Fruit fly (Drosophila melanogaster) whole organism, embryonic: ENCODE results near the gene Bcs1.
A peak's percentile ranks its signal among the peaks of the same experiment; 100 is the strongest.

Source experiments
- Aef1 ChIP-seq: fragments of 200-800 bp; sonication (Bioruptor generic); IDR thresholded peaks from 3 replicates; pipeline ENCODE4 v1.3.6; 2022; ENCODE audit warnings: missing biosample characterization, missing genetic modification characterization
- BEAF-32 ChIP-seq: fragments of 200-800 bp; sonication (Bioruptor generic); optimal IDR thresholded peaks from 3 replicates; lab custom pipeline; 2017; ENCODE audit warnings: missing biosample characterization, missing genetic modification characterization, mild to moderate bottlenecking, moderate library complexity, missing genetic modification reagents
- CG10267 ChIP-seq: fragments of 200-800 bp; sonication (Bioruptor generic); optimal IDR thresholded peaks from 2 replicates; lab custom pipeline; 2018; ENCODE audit warnings: missing biosample characterization, mild to moderate bottlenecking, missing genetic modification characterization, moderate library complexity
- CG11398 ChIP-seq: fragments of 200-800 bp; sonication (Bioruptor generic); optimal IDR thresholded peaks from 2 replicates; lab custom pipeline; 2016; ENCODE audit warnings: missing biosample characterization, missing genetic modification characterization
- CG11560 ChIP-seq: fragments of 200-800 bp; sonication (Bioruptor generic); IDR thresholded peaks from 3 replicates; pipeline ENCODE4 v1.3.6; 2022; ENCODE audit warnings: missing biosample characterization, missing genetic modification characterization
- CG13287 ChIP-seq: fragments of 200-800 bp; sonication (Bioruptor generic); IDR thresholded peaks from 2 replicates; pipeline ENCODE4 v1.3.6; 2022; ENCODE audit warnings: missing biosample characterization, missing genetic modification characterization; ENCODE audit not compliant: partially characterized antibody
- CG15601 ChIP-seq: fragments of 200-800 bp; sonication (Bioruptor generic); optimal IDR thresholded peaks from 3 replicates; lab custom pipeline; 2019; ENCODE audit warnings: missing biosample characterization, mild to moderate bottlenecking, missing genetic modification characterization, moderate library complexity
- CG2116 ChIP-seq: fragments of 200-800 bp; sonication (Bioruptor generic); optimal IDR thresholded peaks from 3 replicates; lab custom pipeline; 2018; ENCODE audit warnings: missing biosample characterization, mild to moderate bottlenecking, missing genetic modification characterization
- CG30020 ChIP-seq: fragments of 200-800 bp; optimal IDR thresholded peaks from 2 replicates; lab custom pipeline; 2019; ENCODE audit warnings: missing biosample characterization, mild to moderate bottlenecking, missing genetic modification characterization, moderate library complexity
- CG31441 ChIP-seq: fragments of 200-800 bp; sonication (Bioruptor generic); IDR thresholded peaks from 2 replicates; pipeline ENCODE4 v1.3.6; 2022; ENCODE audit warnings: missing biosample characterization, missing genetic modification characterization
- CG3995 ChIP-seq: fragments of 200-800 bp; sonication (Bioruptor generic); optimal IDR thresholded peaks from 3 replicates; lab custom pipeline; 2016; ENCODE audit warnings: missing biosample characterization, missing genetic modification characterization
- CG4360 ChIP-seq: fragments of 200-800 bp; sonication (Bioruptor generic); IDR thresholded peaks from 2 replicates; pipeline ENCODE4 v1.3.6; 2022; ENCODE audit warnings: missing biosample characterization, missing genetic modification characterization
- CG5245 ChIP-seq: fragments of 200-800 bp; sonication (Bioruptor generic); optimal IDR thresholded peaks from 3 replicates; lab custom pipeline; 2016; ENCODE audit warnings: missing biosample characterization, missing genetic modification characterization
- CG6791 ChIP-seq: fragments of 200-800 bp; sonication (Bioruptor generic); IDR thresholded peaks from 3 replicates; pipeline ENCODE4 v1.3.6; 2022; ENCODE audit warnings: missing biosample characterization, missing genetic modification characterization; ENCODE audit not compliant: partially characterized antibody
- CG7271 ChIP-seq: fragments of 200-800 bp; sonication (Bioruptor generic); optimal IDR thresholded peaks from 2 replicates; lab custom pipeline; 2018; ENCODE audit warnings: missing biosample characterization, mild to moderate bottlenecking, missing genetic modification characterization, moderate library complexity
- CG7987 ChIP-seq: fragments of 200-800 bp; sonication (Bioruptor generic); optimal IDR thresholded peaks from 2 replicates; lab custom pipeline; 2018; ENCODE audit warnings: missing biosample characterization, mild to moderate bottlenecking, missing genetic modification characterization, moderate library complexity
- CG8290 ChIP-seq, 3 experiments: fragments of 200-800 bp; sonication (Bioruptor generic); optimal IDR thresholded peaks; 2 replicates each; lab custom pipeline; 2016 to 2019; ENCODE audit warnings: missing biosample characterization in 3 of 3, missing genetic modification characterization in 3 of 3, mild to moderate bottlenecking in 2 of 3, moderate library complexity in 1 of 3
- CG8924 ChIP-seq: fragments of 200-800 bp; optimal IDR thresholded peaks from 3 replicates; lab custom pipeline; 2019; ENCODE audit warnings: missing biosample characterization, mild to moderate bottlenecking, missing genetic modification characterization, moderate library complexity
- CG9797 ChIP-seq: fragments of 200-800 bp; sonication (Bioruptor generic); optimal IDR thresholded peaks from 3 replicates; lab custom pipeline; 2018; ENCODE audit warnings: missing biosample characterization, mild to moderate bottlenecking, missing genetic modification characterization
- Dll ChIP-seq: fragments of 200-800 bp; sonication (Bioruptor generic); IDR thresholded peaks from 4 replicates; pipeline ENCODE4 v1.3.6; 2022; ENCODE audit warnings: missing biosample characterization, missing genetic modification characterization; ENCODE audit not compliant: partially characterized antibody
- Dref ChIP-seq: fragments of 200-800 bp; sonication (Bioruptor generic); IDR thresholded peaks from 2 replicates; pipeline ENCODE4 v1.3.6; 2022; ENCODE audit warnings: missing biosample characterization, missing genetic modification characterization
- HmgZ ChIP-seq: fragments of 200-800 bp; sonication (Bioruptor generic); optimal IDR thresholded peaks from 2 replicates; lab custom pipeline; 2018; ENCODE audit warnings: missing biosample characterization, mild to moderate bottlenecking, missing genetic modification characterization
- Hmx ChIP-seq: fragments of 200-800 bp; sonication (Bioruptor generic); optimal IDR thresholded peaks from 2 replicates; lab custom pipeline; 2016; ENCODE audit warnings: missing biosample characterization, missing genetic modification characterization
- MBD-R2 ChIP-seq: fragments of 200-800 bp; sonication (Bioruptor generic); IDR thresholded peaks from 2 replicates; pipeline ENCODE4 v1.3.6; 2022; ENCODE audit warnings: missing biosample characterization, missing genetic modification characterization
- MESR4 ChIP-seq: fragments of 200-800 bp; sonication (Bioruptor generic); optimal IDR thresholded peaks from 2 replicates; lab custom pipeline; 2018; ENCODE audit warnings: missing biosample characterization, mild to moderate bottlenecking, missing genetic modification characterization, moderate library complexity
- Med ChIP-seq: fragments of 200-800 bp; sonication (Bioruptor generic); peaks from one replicate; lab custom pipeline; 2016; ENCODE audit warnings: missing biosample characterization, missing genetic modification characterization, mild to moderate bottlenecking, inconsistent platforms, moderate library complexity
- Pdp1 ChIP-seq, 2 experiments: fragments of 200-800 bp; sonication (Bioruptor generic); optimal IDR thresholded peaks; 3 replicates each; lab custom pipeline; 2016; ENCODE audit warnings: missing biosample characterization in 2 of 2, missing genetic modification characterization in 2 of 2, mild to moderate bottlenecking in 1 of 2, moderate library complexity in 1 of 2
- Scr ChIP-seq: fragments of 200-800 bp; sonication (Bioruptor generic); IDR thresholded peaks from 2 replicates; pipeline ENCODE4 v1.3.6; 2022; ENCODE audit warnings: missing biosample characterization, missing genetic modification characterization; ENCODE audit not compliant: partially characterized antibody
- Sry-δ ChIP-seq: fragments of 200-800 bp; sonication (Bioruptor generic); optimal IDR thresholded peaks from 2 replicates; lab custom pipeline; 2016; ENCODE audit warnings: missing biosample characterization, missing genetic modification characterization
- YL-1 ChIP-seq: fragments of 200-800 bp; sonication (Bioruptor generic); optimal IDR thresholded peaks from 3 replicates; lab custom pipeline; 2017; ENCODE audit warnings: missing biosample characterization, mild to moderate bottlenecking, missing genetic modification characterization
- cas ChIP-seq: fragments of 200-800 bp; sonication (Bioruptor generic); IDR thresholded peaks from 2 replicates; pipeline ENCODE4 v1.3.6; 2022; ENCODE audit warnings: missing biosample characterization, missing genetic modification characterization
- kay ChIP-seq: fragments of 200-800 bp; sonication (Bioruptor generic); optimal IDR thresholded peaks from 2 replicates; lab custom pipeline; 2016; ENCODE audit warnings: missing biosample characterization, missing genetic modification characterization
- lbe ChIP-seq: fragments of 200-800 bp; sonication (Bioruptor generic); optimal IDR thresholded peaks from 2 replicates; lab custom pipeline; 2016; ENCODE audit warnings: missing biosample characterization, mild to moderate bottlenecking, missing genetic modification characterization
- lilli ChIP-seq: fragments of 200-800 bp; sonication (Bioruptor generic); optimal IDR thresholded peaks from 3 replicates; lab custom pipeline; 2016; ENCODE audit warnings: missing biosample characterization, missing genetic modification characterization
- nau ChIP-seq: fragments of 200-800 bp; sonication (Bioruptor generic); optimal IDR thresholded peaks from 3 replicates; lab custom pipeline; 2017; ENCODE audit warnings: missing biosample characterization, mild to moderate bottlenecking, missing genetic modification characterization, missing genetic modification reagents
- nmo ChIP-seq: fragments of 200-800 bp; sonication (Bioruptor generic); optimal IDR thresholded peaks from 2 replicates; lab custom pipeline; 2018; ENCODE audit warnings: missing biosample characterization, mild to moderate bottlenecking, missing genetic modification characterization, moderate library complexity
- pfk ChIP-seq: fragments of 200-800 bp; sonication (Bioruptor generic); optimal IDR thresholded peaks from 2 replicates; lab custom pipeline; 2018; ENCODE audit warnings: missing biosample characterization, mild to moderate bottlenecking, missing genetic modification characterization, moderate library complexity
- phol ChIP-seq: fragments of 200-800 bp; sonication (Bioruptor generic); optimal IDR thresholded peaks from 3 replicates; lab custom pipeline; 2018; ENCODE audit warnings: missing biosample characterization, mild to moderate bottlenecking, missing genetic modification characterization, moderate library complexity
- row ChIP-seq: fragments of 200-800 bp; sonication (Bioruptor generic); IDR thresholded peaks from 3 replicates; pipeline ENCODE4 v1.3.6; 2022; ENCODE audit warnings: missing biosample characterization, missing genetic modification characterization
- sens-2 ChIP-seq: fragments of 200-800 bp; sonication (Bioruptor generic); IDR thresholded peaks from 2 replicates; pipeline ENCODE4 v1.3.6; 2022; ENCODE audit warnings: missing biosample characterization, missing genetic modification characterization
- slbo ChIP-seq: fragments of 200-800 bp; sonication (Bioruptor generic); IDR thresholded peaks from 2 replicates; pipeline ENCODE4 v1.3.6; 2022; ENCODE audit warnings: missing biosample characterization, missing genetic modification characterization
- ssp ChIP-seq: fragments of 200-800 bp; sonication (Bioruptor generic); IDR thresholded peaks from 2 replicates; pipeline ENCODE4 v1.3.6; 2022; ENCODE audit warnings: missing biosample characterization, missing genetic modification characterization
- tll ChIP-seq, 2 experiments: fragments of 200-800 bp in 1 of 2; fragments of >200 bp in 1 of 2; sonication (Bioruptor generic) in 1 of 2; optimal IDR thresholded peaks; 2 replicates each; lab custom pipeline; 2017 to 2019; ENCODE audit warnings: missing biosample characterization in 2 of 2, missing genetic modification characterization in 2 of 2, mild to moderate bottlenecking in 1 of 2, moderate library complexity in 1 of 2
- trem ChIP-seq: fragments of 200-800 bp; optimal IDR thresholded peaks from 3 replicates; lab custom pipeline; 2019; ENCODE audit warnings: missing biosample characterization, mild to moderate bottlenecking, missing genetic modification characterization, moderate library complexity
- unc-4 ChIP-seq: fragments of 200-800 bp; sonication (Bioruptor generic); IDR thresholded peaks from 2 replicates; pipeline ENCODE4 v1.3.6; 2022; ENCODE audit warnings: missing biosample characterization, missing genetic modification characterization; ENCODE audit not compliant: partially characterized antibody
- zen ChIP-seq: fragments of 200-800 bp; sonication (Bioruptor generic); optimal IDR thresholded peaks from 3 replicates; lab custom pipeline; 2018; ENCODE audit warnings: missing biosample characterization, mild to moderate bottlenecking, missing genetic modification characterization, moderate library complexity

Gene Bcs1

dm6 chr2L:10249655-10250202 lies 27.3 kb downstream of the Bcs1 start (continued):
- no peak for TF ChIP-seq CG4360

- TF ChIP-seq trem (tag; lab: Kevin White, UChicago) (peak; percentile 82), CG11560 (tag; lab: Robert Waterston, UW) (peak; percentile 99), phol (tag; lab: Kevin White, UChicago) (peak; percentile 46), Sry-δ (peak; percentile 87), sens-2 (GFP tag; lab: Robert Waterston, UW) (no peak), Scr (GFP tag; lab: Robert Waterston, UW) (peak; percentile 67), HmgZ (tag; lab: Kevin White, UChicago) (peak; percentile 15), CG2116 (GFP tag; lab: Kevin White, UChicago) (peak; percentile 78), pfk (GFP tag; lab: Kevin White, UChicago) (peak; percentile 97), CG7271 (tag; lab: Kevin White, UChicago) (peak; percentile 14), MESR4 (GFP tag; lab: Kevin White, UChicago) (peak; percentile 35), Dref (GFP tag; lab: Robert Waterston, UW) (peak; percentile 71), MBD-R2 (GFP tag; lab: Robert Waterston, UW) (peak; percentile 65), CG3995 (GFP tag; lab: Kevin White, UChicago) (peak; percentile 62), Pdp1 (GFP tag; optimal IDR thresholded peaks at IDR 0.05; lab: Kevin White, UChicago) (no peak), CG8924 (tag; lab: Kevin White, UChicago) (peak; percentile 73), BEAF-32 (peak; percentile 77), CG30020 (tag; lab: Kevin White, UChicago) (peak; percentile 97), Aef1 (GFP tag; lab: Robert Waterston, UW) (no peak), kay (GFP tag; lab: Kevin White, UChicago) (peak; percentile 34), lilli (GFP tag; lab: Kevin White, UChicago) (peak; percentile 7), YL-1 (GFP tag; lab: Kevin White, UChicago) (peak; percentile 36), cas (GFP tag; lab: Robert Waterston, UW) (no peak), tll (GFP tag; optimal IDR thresholded peaks at IDR 0.05; lab: Kevin White, UChicago) (peak in 1 of 2 experiments; percentile 53), CG4360 (peak; percentile 53; the same call in 1 of the 2 replicates), lbe (GFP tag; lab: Kevin White, UChicago) (peak; percentile 14), unc-4 (GFP tag; lab: Robert Waterston, UW) (peak; percentile 61; the same call in 1 of the 2 replicates), zen (peak; percentile 67), CG11398 (no peak), CG8290 (GFP tag; optimal IDR thresholded peaks at IDR 0.05; lab: Kevin White, UChicago) (peak; percentile 55), CG8290 (tag; optimal IDR thresholded peaks at IDR 0.05; lab: Kevin White, UChicago) (no peak), nmo (GFP tag; lab: Kevin White, UChicago) (peak; percentile 60), CG6791 (peak; percentile 58; the same call in 1 of the 3 replicates), Hmx (GFP tag; lab: Kevin White, UChicago) (peak; percentile 19), CG10267 (tag; lab: Kevin White, UChicago) (peak; percentile 45), ssp (GFP tag; lab: Robert Waterston, UW) (no peak), CG15601 (no peak), CG31441 (GFP tag; lab: Robert Waterston, UW) (no peak), nau (GFP tag; lab: Kevin White, UChicago) (no peak), row (GFP tag; lab: Robert Waterston, UW) (peak; percentile 65), Med (GFP tag; lab: Kevin White, UChicago) (peak; percentile 67), Dll (peak; percentile 68; the same call in 2 of the 4 replicates), slbo (GFP tag; lab: Robert Waterston, UW) (no peak), CG7987 (GFP tag; lab: Kevin White, UChicago) (no peak), CG13287 (GFP tag; lab: Robert Waterston, UW) (peak; percentile 68), CG5245 (GFP tag; lab: Kevin White, UChicago) (no peak), CG9797 (peak; percentile 73)
These were observed 28.0 kb downstream of the Bcs1 start, which contains the start of the genes bsk and CG31717 for dm6 chr2L:10250441-10250847. Gene bsk (minus strand): TSS chr2L:10250501. Gene CG31717 (plus strand): TSS chr2L:10250737.
